Fruit fly (Drosophila melanogaster): Measurements from ENCODE around the gene CG31441.

CG31441 gene

dm6 chr3R:11231705-11232261, 4.3 kb upstream of the CG31441 start, which contains the start of the genes CG17187 and Dph3 (continued):
- no peak for TF ChIP-seq ind (GFP tag; optimal IDR thresholded peaks at IDR 0.05)
- TF ChIP-seq br (optimal IDR thresholded peaks at IDR 0.05), result no peak
- TF ChIP-seq Antp (GFP tag; optimal IDR thresholded peaks at IDR 0.05), result no peak
- TF ChIP-seq CG1603 (tag; optimal IDR thresholded peaks at IDR 0.05), result peak; percentile 31
- TF ChIP-seq CG1529 (GFP tag; optimal IDR thresholded peaks at IDR 0.05), result no peak
- peak; percentile 56 for TF ChIP-seq gfzf (GFP tag; optimal IDR thresholded peaks at IDR 0.05)
- no peak for TF ChIP-seq CG15514 (GFP tag; optimal IDR thresholded peaks at IDR 0.05)
- TF ChIP-seq sob (GFP tag; IDR thresholded peaks at IDR 0.05), result no peak
- TF ChIP-seq Blimp-1 (GFP tag; optimal IDR thresholded peaks at IDR 0.05), result no peak
- no peak for TF ChIP-seq zf30C (GFP tag; optimal IDR thresholded peaks at IDR 0.05)
- no peak for TF ChIP-seq yki (optimal IDR thresholded peaks at IDR 0.05)
- no peak for TF ChIP-seq hkb (optimal IDR thresholded peaks at IDR 0.05)
- TF ChIP-seq hkb (GFP tag; IDR thresholded peaks at IDR 0.05), result no peak
- peak; percentile 70 for TF ChIP-seq ftz-f1 (GFP tag; optimal IDR thresholded peaks at IDR 0.05)
- TF ChIP-seq en (GFP tag; optimal IDR thresholded peaks at IDR 0.05), result no peak
- no peak for TF ChIP-seq pnt (GFP tag; optimal IDR thresholded peaks at IDR 0.05)
- no peak for TF ChIP-seq inv (GFP tag; IDR thresholded peaks at IDR 0.05; ENCODE audit: partially characterized antibody)
- no peak; the same call in 1 of the 2 replicates for TF ChIP-seq E2f2 (GFP tag; IDR thresholded peaks at IDR 0.05)
- TF ChIP-seq Ptx1 (GFP tag; IDR thresholded peaks at IDR 0.05), result no peak
- TF ChIP-seq NK7.1 (GFP tag; optimal IDR thresholded peaks at IDR 0.05), result no peak
- TF ChIP-seq CG34422 (GFP tag; IDR thresholded peaks at IDR 0.05), result no peak
- TF ChIP-seq Sin3A (optimal IDR thresholded peaks at IDR 0.05), result peak; percentile 14
- peak; percentile 26; the same call in 1 of the 2 replicates for TF ChIP-seq vvl (GFP tag; IDR thresholded peaks at IDR 0.05)
- no peak for TF ChIP-seq CG2889 (GFP tag; IDR thresholded peaks at IDR 0.05)
- no peak for TF ChIP-seq CG17829 (tag; optimal IDR thresholded peaks at IDR 0.05)
- no peak for TF ChIP-seq Adf1 (GFP tag; IDR thresholded peaks at IDR 0.05)
- TF ChIP-seq Dp (GFP tag; optimal IDR thresholded peaks at IDR 0.05), result peak; percentile 10
- peak; percentile 74 for TF ChIP-seq dm (GFP tag; optimal IDR thresholded peaks at IDR 0.05)
- TF ChIP-seq Hsf (GFP tag; optimal IDR thresholded peaks at IDR 0.05), result no peak
- TF ChIP-seq MBD-R2 (GFP tag; IDR thresholded peaks at IDR 0.05), result peak; percentile 85
- TF ChIP-seq CG4404 (GFP tag; IDR thresholded peaks at IDR 0.05), result no peak
- no peak for TF ChIP-seq ac (GFP tag; optimal IDR thresholded peaks at IDR 0.05)
- TF ChIP-seq CG14014 (GFP tag; IDR thresholded peaks at IDR 0.05), result no peak
- peak; percentile 13 for TF ChIP-seq BEAF-32 (GFP tag; optimal IDR thresholded peaks at IDR 0.05)
- TF ChIP-seq Nf-YC (tag; optimal IDR thresholded peaks at IDR 0.05), result no peak

dm6 chr3R:11234918-11235371, 1.1 kb upstream of the CG31441 start, which contains the start of the genes Arfip and CG17721:
Gene Arfip, minus strand, starts transcription at chr3R:11235013.
Gene CG17721, plus strand, starts transcription at chr3R:11235140.
- TF ChIP-seq stwl (tag; optimal IDR thresholded peaks at IDR 0.05), result peak; percentile 44
- peak; percentile 89 for TF ChIP-seq pzg (GFP tag; optimal IDR thresholded peaks at IDR 0.05)
- peak; percentile 12 for TF ChIP-seq HLHmδ (GFP tag; optimal IDR thresholded peaks at IDR 0.05)
- no peak for TF ChIP-seq CG8281 (tag; optimal IDR thresholded peaks at IDR 0.05)
- peak; percentile 53 for TF ChIP-seq Ets97D (GFP tag; optimal IDR thresholded peaks at IDR 0.05)
- TF ChIP-seq D (optimal IDR thresholded peaks at IDR 0.05), result peak; percentile 51
- TF ChIP-seq D (GFP tag; optimal IDR thresholded peaks at IDR 0.05), result no peak
- peak; percentile 95 for TF ChIP-seq gfzf (GFP tag; optimal IDR thresholded peaks at IDR 0.05)
- no peak for TF ChIP-seq CG11504 (tag; optimal IDR thresholded peaks at IDR 0.05)
- peak; percentile 57 for TF ChIP-seq CG15514 (GFP tag; optimal IDR thresholded peaks at IDR 0.05)
- TF ChIP-seq hkb (optimal IDR thresholded peaks at IDR 0.05), result peak; percentile 70
- TF ChIP-seq hkb (GFP tag; IDR thresholded peaks at IDR 0.05), result no peak
- TF ChIP-seq CG17829 (tag; optimal IDR thresholded peaks at IDR 0.05), result peak; percentile 49
- TF ChIP-seq CG12659 (GFP tag; optimal IDR thresholded peaks at IDR 0.05), result peak; percentile 81
- 0 out of 3 replicates have a peak, but pooled peaks have one; percentile 17 for TF ChIP-seq CG17361 (GFP tag; IDR thresholded peaks at IDR 0.05)
- no peak for TF ChIP-seq CG3065 (GFP tag; optimal IDR thresholded peaks at IDR 0.05)
- no peak for TF ChIP-seq CG6683 (GFP tag; optimal IDR thresholded peaks at IDR 0.05)
- no peak for TF ChIP-seq gem (tag; optimal IDR thresholded peaks at IDR 0.05)
- TF ChIP-seq Lhr (GFP tag; optimal IDR thresholded peaks at IDR 0.05), result peak; percentile 72
- TF ChIP-seq CG8944 (GFP tag; optimal IDR thresholded peaks at IDR 0.05), result no peak
- peak; percentile 10 for TF ChIP-seq CG8290 (GFP tag; optimal IDR thresholded peaks at IDR 0.05)
- TF ChIP-seq CG8290 (tag; optimal IDR thresholded peaks at IDR 0.05), result no peak
- TF ChIP-seq phol (tag; optimal IDR thresholded peaks at IDR 0.05), result peak; percentile 7

Measured in whole organism, embryonic.